Worm (Caenorhabditis elegans) whole organism, L2 larva: Measurements from ENCODE around the gene kin-18.

Experiments used
- lin-39 ChIP-seq: fragments of 150-350 bp; optimal IDR thresholded peaks from 2 replicates; lab custom pipeline; 2014; ENCODE audit warnings: missing biosample characterization, missing genetic modification reagents, missing genetic modification characterization
- unc-62 ChIP-seq: fragments of 150-350 bp; optimal IDR thresholded peaks from 2 replicates; lab custom pipeline; 2014; ENCODE audit warnings: missing biosample characterization, missing genetic modification reagents, missing genetic modification characterization

ce11 chrIII:6146797-6147196 is 28.4 kb downstream of the kin-18 start:
- no peak for TF ChIP-seq lin-39 (tag; lab: Kevin White, UChicago)
- no peak for TF ChIP-seq unc-62 (GFP tag; lab: Kevin White, UChicago)
